Fruit fly (Drosophila melanogaster): Measurements from ENCODE around the gene CG13032.

CG13032 gene

DNA sequence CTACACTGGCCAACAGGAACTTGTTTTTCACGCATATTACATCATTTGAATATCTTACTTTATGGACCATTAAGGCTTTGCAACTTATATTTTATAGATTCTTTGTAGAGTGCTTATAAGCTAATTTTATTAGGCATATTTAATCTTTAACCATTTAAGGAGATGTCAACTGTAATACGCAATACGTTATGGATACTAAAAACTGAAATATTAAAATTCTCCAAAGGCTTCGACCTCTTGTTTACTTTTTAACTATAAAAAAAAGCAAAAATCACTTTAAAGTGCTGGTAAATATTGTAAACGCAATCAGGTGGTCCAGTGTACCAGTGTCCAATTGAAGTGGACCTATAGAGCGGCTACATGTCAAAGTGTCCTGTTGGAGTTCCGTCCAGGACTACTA lies 16.8 kb upstream of the CG13032 start (continued):
- TF ChIP-seq dac (GFP tag; optimal IDR thresholded peaks at IDR 0.05) (peak; percentile 19), CG8632 (GFP tag; optimal IDR thresholded peaks at IDR 0.05) (no peak), Sox102F (GFP tag; optimal IDR thresholded peaks at IDR 0.05) (peak; percentile 11), topi (GFP tag; optimal IDR thresholded peaks at IDR 0.05) (peak; percentile 41), ss (GFP tag; optimal IDR thresholded peaks at IDR 0.05) (no peak), CG1621 (tag; optimal IDR thresholded peaks at IDR 0.05) (no peak), Blimp-1 (GFP tag; optimal IDR thresholded peaks at IDR 0.05) (no peak), Eip93F (GFP tag; optimal IDR thresholded peaks at IDR 0.05) (no peak), Met (GFP tag; optimal IDR thresholded peaks at IDR 0.05) (peak; percentile 57), fd59A (GFP tag; optimal IDR thresholded peaks at IDR 0.05) (no peak)

DNA sequence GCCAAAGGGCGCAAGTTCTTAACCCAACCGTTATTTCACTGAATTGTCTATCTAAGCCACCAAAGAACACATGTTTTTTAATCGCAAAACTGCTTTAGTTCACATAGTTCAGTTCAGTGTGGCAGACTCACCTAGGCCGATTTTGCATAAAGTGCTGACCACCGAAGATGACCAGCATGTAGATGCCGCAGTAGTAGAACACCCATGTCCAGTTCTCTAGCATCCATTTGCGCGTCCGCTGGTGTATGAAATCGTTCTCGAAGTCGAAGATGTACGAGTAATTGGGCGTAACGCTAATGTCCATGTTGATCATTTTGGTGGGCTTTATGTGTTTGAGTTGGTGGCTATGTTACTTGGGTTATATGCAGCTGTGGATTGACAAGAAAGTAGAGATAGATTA lies 14.7 kb upstream of the CG13032 start:
- TF ChIP-seq CG32006 (GFP tag; optimal IDR thresholded peaks at IDR 0.05): no peak
- TF ChIP-seq CG31627 (GFP tag; optimal IDR thresholded peaks at IDR 0.05): no peak
- TF ChIP-seq CG4318 (GFP tag; optimal IDR thresholded peaks at IDR 0.05): no peak
- TF ChIP-seq CG6163 (GFP tag; IDR thresholded peaks at IDR 0.05): no peak
- no peak for TF ChIP-seq Met (GFP tag; optimal IDR thresholded peaks at IDR 0.05)
- TF ChIP-seq CG3032 (tag; optimal IDR thresholded peaks at IDR 0.05): no peak
- no peak for TF ChIP-seq Eip93F (GFP tag; optimal IDR thresholded peaks at IDR 0.05)
- no peak for TF ChIP-seq Gug (GFP tag; IDR thresholded peaks at IDR 0.05)
- TF ChIP-seq svp (GFP tag): no peak
- TF ChIP-seq Hr4 (GFP tag; optimal IDR thresholded peaks at IDR 0.05): no peak
- no peak for TF ChIP-seq fkh (GFP tag; optimal IDR thresholded peaks at IDR 0.05)
- TF ChIP-seq achi (GFP tag; optimal IDR thresholded peaks at IDR 0.05): no peak
- no peak for TF ChIP-seq CG15336 (GFP tag; IDR thresholded peaks at IDR 0.05)
- TF ChIP-seq CG3919 (GFP tag; optimal IDR thresholded peaks at IDR 0.05): no peak
- TF ChIP-seq OdsH (GFP tag; optimal IDR thresholded peaks at IDR 0.05): no peak
- TF ChIP-seq Ets96B (tag; optimal IDR thresholded peaks at IDR 0.05): no peak

DNA sequence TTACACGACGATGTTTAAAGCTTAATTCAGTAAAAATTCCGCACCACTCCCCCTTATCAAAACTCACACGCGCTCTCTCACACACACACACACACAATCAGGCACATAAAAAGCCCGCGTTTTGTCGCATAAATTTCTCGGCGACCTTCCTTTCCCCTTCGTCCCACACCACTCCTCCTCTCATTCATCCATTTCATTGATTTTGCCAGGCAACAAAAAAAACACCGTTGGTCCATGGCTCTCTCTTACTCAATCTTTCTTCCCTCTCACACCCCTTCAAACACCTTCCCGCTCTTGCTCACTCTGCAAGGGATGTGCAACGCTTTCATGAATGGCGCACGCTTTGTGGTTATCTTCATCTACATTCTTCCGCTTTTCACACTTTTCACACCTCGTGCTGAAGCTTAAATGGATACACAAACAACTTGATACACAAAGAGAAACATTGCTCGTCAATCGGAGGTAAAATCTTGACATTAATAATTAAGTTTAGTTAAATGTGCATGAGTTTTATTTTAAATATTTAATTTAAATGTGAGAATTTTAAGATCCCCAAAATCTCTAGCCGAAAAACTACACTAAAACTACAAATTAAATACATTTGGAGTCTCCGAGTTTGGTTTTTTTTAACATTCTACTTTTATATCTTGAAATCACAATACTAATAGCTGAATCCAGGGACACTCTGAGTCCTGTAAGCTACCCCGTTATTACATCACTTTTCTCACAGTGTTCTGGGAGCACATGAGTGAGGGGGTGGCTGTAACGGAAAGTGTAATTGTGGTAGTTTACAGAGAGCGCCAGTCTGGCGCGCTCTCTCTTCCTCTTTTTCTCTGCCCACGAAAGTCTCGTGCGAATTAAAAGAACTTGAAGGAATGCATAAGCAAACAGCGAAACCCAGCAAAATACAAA lies 13.5 kb upstream of the CG13032 start:
- TF ChIP-seq salr (GFP tag; optimal IDR thresholded peaks at IDR 0.05): peak; percentile 88 to 98
- TF ChIP-seq esn (GFP tag; optimal IDR thresholded peaks at IDR 0.05): peak; percentile 97
- peak; percentile 92 for TF ChIP-seq Gug (GFP tag; IDR thresholded peaks at IDR 0.05)
- peak; percentile 97 for TF ChIP-seq CG11762 (GFP tag; optimal IDR thresholded peaks at IDR 0.05; ENCODE audit: insufficient read depth)
- peak; percentile 96 for TF ChIP-seq CG3032 (tag; optimal IDR thresholded peaks at IDR 0.05)
- peak; percentile 95 for TF ChIP-seq Sox15 (GFP tag; optimal IDR thresholded peaks at IDR 0.05)
- peak; percentile 93 for TF ChIP-seq CG6163 (GFP tag; IDR thresholded peaks at IDR 0.05)
- peak; percentile 90 to 96 for TF ChIP-seq ss (GFP tag; optimal IDR thresholded peaks at IDR 0.05)
- peak; percentile 93 for TF ChIP-seq CG9139 (GFP tag; optimal IDR thresholded peaks at IDR 0.05)
- peak; percentile 98 for TF ChIP-seq OdsH (GFP tag; optimal IDR thresholded peaks at IDR 0.05)
- TF ChIP-seq Met (GFP tag; optimal IDR thresholded peaks at IDR 0.05): peak; percentile 95
- peak; percentile 89 for TF ChIP-seq CG6854 (GFP tag; optimal IDR thresholded peaks at IDR 0.05)
- peak; percentile 56 for TF ChIP-seq vri (GFP tag; optimal IDR thresholded peaks at IDR 0.05)
- peak; percentile 96 for TF ChIP-seq dac (GFP tag; optimal IDR thresholded peaks at IDR 0.05)
- TF ChIP-seq achi (GFP tag; optimal IDR thresholded peaks at IDR 0.05): peak; percentile 97
- TF ChIP-seq fd85E (GFP tag; optimal IDR thresholded peaks at IDR 0.05): peak; percentile 71
- peak; percentile 99 for TF ChIP-seq CG32006 (GFP tag; optimal IDR thresholded peaks at IDR 0.05)
- TF ChIP-seq CG31627 (GFP tag; optimal IDR thresholded peaks at IDR 0.05): peak; percentile 94
- TF ChIP-seq Eip78C (GFP tag): peak; percentile 99
- peak; percentile 95 for TF ChIP-seq CG16779 (tag; optimal IDR thresholded peaks at IDR 0.05)
- TF ChIP-seq svp (GFP tag): peak; percentile 96
- TF ChIP-seq CG11902 (GFP tag; optimal IDR thresholded peaks at IDR 0.05): peak; percentile 95
- peak; percentile 96 for TF ChIP-seq Ets96B (tag; optimal IDR thresholded peaks at IDR 0.05)
- TF ChIP-seq Sox102F (GFP tag; optimal IDR thresholded peaks at IDR 0.05): peak; percentile 92
- peak; percentile 97 for TF ChIP-seq Lpt (GFP tag; optimal IDR thresholded peaks at IDR 0.05)
- TF ChIP-seq acj6 (GFP tag; optimal IDR thresholded peaks at IDR 0.05): peak; percentile 97
- peak; percentile 93 for TF ChIP-seq Hr39 (GFP tag; optimal IDR thresholded peaks at IDR 0.05)
- peak; percentile 89 for TF ChIP-seq Eip93F (GFP tag; optimal IDR thresholded peaks at IDR 0.05)
- peak; percentile 97 for TF ChIP-seq net (GFP tag; optimal IDR thresholded peaks at IDR 0.05)
- TF ChIP-seq CG34406 (GFP tag; optimal IDR thresholded peaks at IDR 0.05): peak; percentile 97
- TF ChIP-seq Hr38 (GFP tag; optimal IDR thresholded peaks at IDR 0.05): peak; percentile 50
- peak; percentile 90 for TF ChIP-seq dsx (GFP tag; optimal IDR thresholded peaks at IDR 0.05; ENCODE audit: poor library complexity, severe bottlenecking)
- TF ChIP-seq CG7368 (GFP tag; optimal IDR thresholded peaks at IDR 0.05): peak; percentile 93
- peak; percentile 99 for TF ChIP-seq CG4318 (GFP tag; optimal IDR thresholded peaks at IDR 0.05)
- peak; percentile 91 for TF ChIP-seq fkh (GFP tag; optimal IDR thresholded peaks at IDR 0.05)
